Worm (Caenorhabditis elegans): ENCODE measurements around the gene nep-3.

ce11 chrII:3909301-3909700 is 32.3 kb upstream of the nep-3 start:
- no peak for TF ChIP-seq ztf-11 (tag; optimal IDR thresholded peaks at IDR 0.05)
- no peak for TF ChIP-seq fos-1 (tag; optimal IDR thresholded peaks at IDR 0.05)
- TF ChIP-seq egl-27 (tag; optimal IDR thresholded peaks at IDR 0.05): no peak
- TF ChIP-seq mdl-1 (tag; optimal IDR thresholded peaks at IDR 0.05): no peak
- TF ChIP-seq nhr-23 (tag; optimal IDR thresholded peaks at IDR 0.05): no peak
- no peak for TF ChIP-seq sem-4 (tag; optimal IDR thresholded peaks at IDR 0.05)

Measured in whole organism, L2 larva.